Worm (Caenorhabditis elegans) whole organism, young adult: ENCODE measurements around the gene T28A8.6.
A peak's percentile ranks its signal among the peaks of the same experiment; 100 is the strongest.

Experiments
- B0261.1 ChIP-seq: sonication (generic microtip); optimal IDR thresholded peaks from 2 replicates; lab custom pipeline; 2016; ENCODE audit warnings: mild to moderate bottlenecking, missing genetic modification characterization, moderate library complexity, missing compliant biosample characterization
- B0336.3 ChIP-seq: fragments of 200-800 bp; sonication (Bioruptor generic); IDR thresholded peaks from 2 replicates; pipeline ENCODE4 v1.3.6; 2022; ENCODE audit warnings: missing genetic modification characterization, missing compliant biosample characterization
- D2030.7 ChIP-seq: fragments of 200-800 bp; sonication (Bioruptor generic); IDR thresholded peaks from 2 replicates; pipeline ENCODE4 v1.3.6; 2022; ENCODE audit warnings: missing genetic modification reagents, missing genetic modification characterization, missing compliant biosample characterization
- F23B12.7 ChIP-seq: sonication (generic microtip); optimal IDR thresholded peaks from 2 replicates; lab custom pipeline; 2017; ENCODE audit warnings: missing genetic modification characterization, mild to moderate bottlenecking, missing compliant biosample characterization, antibody characterized with exemption, moderate library complexity; ENCODE audit not compliant: insufficient read depth
- F37B4.10 ChIP-seq: fragments of 200-800 bp; sonication (Bioruptor generic); IDR thresholded peaks from 2 replicates; pipeline ENCODE4 v1.3.6; 2022; ENCODE audit warnings: missing genetic modification characterization, missing compliant biosample characterization
- F39B2.1 ChIP-seq: fragments of 200-800 bp; sonication (Bioruptor generic); IDR thresholded peaks from 2 replicates; pipeline ENCODE4 v1.3.6; 2022; ENCODE audit warnings: missing genetic modification reagents, missing genetic modification characterization, missing compliant biosample characterization
- F57A8.1 ChIP-seq: fragments of 200-800 bp; sonication (Bioruptor generic); optimal IDR thresholded peaks from 2 replicates; lab custom pipeline; 2018; ENCODE audit warnings: mild to moderate bottlenecking, missing genetic modification characterization, moderate library complexity, missing compliant biosample characterization
- F57C9.4 ChIP-seq: sonication (generic microtip); optimal IDR thresholded peaks from 2 replicates; lab custom pipeline; 2017; ENCODE audit warnings: mild to moderate bottlenecking, missing genetic modification characterization, missing compliant biosample characterization
- T07F8.4 ChIP-seq: sonication (generic microtip); optimal IDR thresholded peaks from 2 replicates; lab custom pipeline; 2016; ENCODE audit warnings: mild to moderate bottlenecking, missing genetic modification characterization, moderate library complexity, missing compliant biosample characterization
- Y56A3A.18 ChIP-seq: fragments of 200-800 bp; sonication (Bioruptor generic); IDR thresholded peaks from 2 replicates; pipeline ENCODE4 v1.3.6; 2022; ENCODE audit warnings: missing genetic modification reagents, missing genetic modification characterization, missing compliant biosample characterization
- Y67H2A.10 ChIP-seq: fragments of 200-800 bp; sonication (Bioruptor generic); conservative IDR thresholded peaks from 2 replicates; pipeline ENCODE4 v1.3.6; 2022; ENCODE audit warnings: missing genetic modification reagents, missing genetic modification characterization, missing compliant biosample characterization
- athp-1 ChIP-seq: sonication (generic microtip); optimal IDR thresholded peaks from 2 replicates; lab custom pipeline; 2017; ENCODE audit warnings: mild to moderate bottlenecking, missing genetic modification characterization, missing compliant biosample characterization
- bed-1 ChIP-seq: fragments of 200-800 bp; sonication (Bioruptor generic); IDR thresholded peaks from 2 replicates; pipeline ENCODE4 v1.3.6; 2022; ENCODE audit warnings: missing genetic modification reagents, missing genetic modification characterization, missing compliant biosample characterization
- bed-2 ChIP-seq: fragments of 200-800 bp; sonication (Bioruptor generic); IDR thresholded peaks from 2 replicates; pipeline ENCODE4 v1.3.6; 2022; ENCODE audit warnings: missing genetic modification reagents, missing genetic modification characterization, missing compliant biosample characterization
- cebp-1 ChIP-seq, 2 experiments: fragments of 200-800 bp in 1 of 2; sonication (Bioruptor generic) in 1 of 2; sonication (generic microtip) in 1 of 2; IDR thresholded peaks in 1 of 2; optimal IDR thresholded peaks in 1 of 2; 2 replicates each; pipeline versions ENCODE4 v1.3.6 to Lab custom; 2017 to 2022; ENCODE audit warnings: missing compliant biosample characterization in 2 of 2, missing genetic modification characterization in 2 of 2, mild to moderate bottlenecking in 1 of 2, missing genetic modification reagents in 1 of 2, moderate library complexity in 1 of 2
- chd-7 ChIP-seq: sonication (generic microtip); optimal IDR thresholded peaks from 2 replicates; lab custom pipeline; 2016; ENCODE audit warnings: mild to moderate bottlenecking, missing genetic modification characterization, moderate library complexity, missing compliant biosample characterization
- die-1 ChIP-seq: sonication (generic microtip); optimal IDR thresholded peaks from 2 replicates; lab custom pipeline; 2016; ENCODE audit warnings: missing genotype, mild to moderate bottlenecking, missing genetic modification characterization, missing compliant biosample characterization
- egl-44 ChIP-seq: fragments of 200-800 bp; sonication (Bioruptor generic); IDR thresholded peaks from 2 replicates; pipeline ENCODE4 v1.3.6; 2022; ENCODE audit warnings: missing genetic modification reagents, missing genetic modification characterization, missing compliant biosample characterization
- ets-4 ChIP-seq: fragments of 200-800 bp; sonication (Bioruptor generic); optimal IDR thresholded peaks from 2 replicates; lab custom pipeline; 2018; ENCODE audit warnings: mild to moderate bottlenecking, missing genetic modification characterization, missing compliant biosample characterization
- gei-17 ChIP-seq: fragments of 200-800 bp; sonication (Bioruptor generic); optimal IDR thresholded peaks from 2 replicates; lab custom pipeline; 2018; ENCODE audit warnings: mild to moderate bottlenecking, missing genetic modification characterization, missing compliant biosample characterization
- him-1 ChIP-seq: sonication (generic microtip); optimal IDR thresholded peaks from 2 replicates; lab custom pipeline; 2016; ENCODE audit warnings: missing genotype, missing genetic modification reagents, missing genetic modification characterization, missing compliant biosample characterization
- hlh-12 ChIP-seq: sonication (generic microtip); optimal IDR thresholded peaks from 2 replicates; lab custom pipeline; 2016; ENCODE audit warnings: missing genetic modification characterization, missing compliant biosample characterization
- hmg-1.2 ChIP-seq: fragments of 200-800 bp; sonication (Bioruptor generic); IDR thresholded peaks from 2 replicates; pipeline ENCODE4 v1.3.6; 2022; ENCODE audit warnings: missing genetic modification reagents, missing genetic modification characterization, missing compliant biosample characterization
- hmg-20 ChIP-seq: fragments of 200-800 bp; sonication (Bioruptor generic); IDR thresholded peaks from 2 replicates; pipeline ENCODE4 v1.3.6; 2022; ENCODE audit warnings: missing genetic modification reagents, missing genetic modification characterization, missing compliant biosample characterization
- hrde-1 ChIP-seq: sonication (generic microtip); optimal IDR thresholded peaks from 2 replicates; lab custom pipeline; 2016; ENCODE audit warnings: missing genetic modification characterization, mild to moderate bottlenecking, missing compliant biosample characterization, moderate library complexity, missing genotype, missing genetic modification reagents, borderline replicate concordance
- lin-26 ChIP-seq: fragments of 200-800 bp; sonication (Bioruptor generic); IDR thresholded peaks from 2 replicates; pipeline ENCODE4 v1.3.6; 2022; ENCODE audit warnings: missing genetic modification reagents, missing genetic modification characterization, missing compliant biosample characterization
- lin-54 ChIP-seq: fragments of 200-800 bp; sonication (Bioruptor generic); optimal IDR thresholded peaks from 2 replicates; lab custom pipeline; 2018; ENCODE audit warnings: mild to moderate bottlenecking, missing genetic modification characterization, missing compliant biosample characterization
- lsl-1 ChIP-seq: fragments of 200-800 bp; sonication (Bioruptor generic); optimal IDR thresholded peaks from 2 replicates; lab custom pipeline; 2018; ENCODE audit warnings: mild to moderate bottlenecking, missing genetic modification characterization, moderate library complexity, missing compliant biosample characterization
- lsy-27 ChIP-seq: sonication (generic microtip); optimal IDR thresholded peaks from 2 replicates; lab custom pipeline; 2017; ENCODE audit warnings: missing genetic modification characterization, mild to moderate bottlenecking, missing compliant biosample characterization, antibody characterized with exemption, missing genotype, borderline replicate concordance; ENCODE audit not compliant: insufficient read depth
- madf-10 ChIP-seq: sonication (generic microtip); optimal IDR thresholded peaks from 2 replicates; lab custom pipeline; 2016; ENCODE audit warnings: mild to moderate bottlenecking, missing genetic modification characterization, missing compliant biosample characterization
- madf-8 ChIP-seq: fragments of 200-800 bp; sonication (Bioruptor generic); conservative IDR thresholded peaks from 2 replicates; pipeline ENCODE4 v1.3.6; 2022; ENCODE audit warnings: missing genetic modification reagents, missing genetic modification characterization, missing compliant biosample characterization
- mes-4 ChIP-seq: sonication (generic microtip); optimal IDR thresholded peaks from 2 replicates; lab custom pipeline; 2016; ENCODE audit warnings: missing genotype, missing genetic modification characterization, missing compliant biosample characterization
- nfyb-1 ChIP-seq: fragments of 200-800 bp; sonication (Bioruptor generic); IDR thresholded peaks from 2 replicates; pipeline ENCODE4 v1.3.6; 2022; ENCODE audit warnings: missing genetic modification reagents, missing genetic modification characterization, missing compliant biosample characterization
- nhr-179 ChIP-seq: sonication (generic microtip); optimal IDR thresholded peaks from 2 replicates; lab custom pipeline; 2016; ENCODE audit warnings: mild to moderate bottlenecking, missing genetic modification characterization, missing compliant biosample characterization
- nhr-27 ChIP-seq: fragments of 200-800 bp; sonication (Bioruptor generic); optimal IDR thresholded peaks from 2 replicates; lab custom pipeline; 2018; ENCODE audit warnings: mild to moderate bottlenecking, missing genetic modification characterization, moderate library complexity, missing compliant biosample characterization
- nhr-80 ChIP-seq: sonication (generic microtip); optimal IDR thresholded peaks from 2 replicates; lab custom pipeline; 2016; ENCODE audit warnings: missing genetic modification characterization, missing compliant biosample characterization
- nhr-90 ChIP-seq: sonication (generic microtip); optimal IDR thresholded peaks from 2 replicates; lab custom pipeline; 2016; ENCODE audit warnings: missing genotype, mild to moderate bottlenecking, missing genetic modification characterization, missing compliant biosample characterization
- repo-1 ChIP-seq: sonication (generic microtip); optimal IDR thresholded peaks from 2 replicates; lab custom pipeline; 2017; ENCODE audit warnings: mild to moderate bottlenecking, missing genetic modification characterization, missing compliant biosample characterization
- snpc-3.4 ChIP-seq: sonication (generic microtip); optimal IDR thresholded peaks from 2 replicates; lab custom pipeline; 2017; ENCODE audit warnings: missing genetic modification characterization, mild to moderate bottlenecking, missing compliant biosample characterization, antibody characterized with exemption, moderate library complexity, missing genotype, missing genetic modification reagents
- xnd-1 ChIP-seq: sonication (generic microtip); optimal IDR thresholded peaks from 2 replicates; lab custom pipeline; 2016; ENCODE audit warnings: missing genotype, missing genetic modification reagents, missing genetic modification characterization, missing compliant biosample characterization
- zfh-2 ChIP-seq: fragments of 200-800 bp; sonication (Bioruptor generic); conservative IDR thresholded peaks from 2 replicates; pipeline ENCODE4 v1.3.6; 2022; ENCODE audit warnings: missing genetic modification reagents, missing genetic modification characterization, missing compliant biosample characterization
- zim-3 ChIP-seq: sonication (generic microtip); optimal IDR thresholded peaks from 2 replicates; lab custom pipeline; 2017; ENCODE audit warnings: mild to moderate bottlenecking, missing genetic modification characterization, moderate library complexity, missing compliant biosample characterization
- ztf-26 ChIP-seq: sonication (generic microtip); optimal IDR thresholded peaks from 2 replicates; lab custom pipeline; 2017; ENCODE audit warnings: missing genetic modification characterization, missing compliant biosample characterization
- ztf-28 ChIP-seq: fragments of 200-800 bp; sonication (Bioruptor generic); IDR thresholded peaks from 2 replicates; pipeline ENCODE4 v1.3.6; 2022; ENCODE audit warnings: missing genetic modification reagents, missing genetic modification characterization, missing compliant biosample characterization
- ztf-3 ChIP-seq: fragments of 200-800 bp; sonication (Bioruptor generic); optimal IDR thresholded peaks from 2 replicates; lab custom pipeline; 2018; ENCODE audit warnings: mild to moderate bottlenecking, missing genetic modification characterization, missing compliant biosample characterization

T28A8.6 gene

DNA sequence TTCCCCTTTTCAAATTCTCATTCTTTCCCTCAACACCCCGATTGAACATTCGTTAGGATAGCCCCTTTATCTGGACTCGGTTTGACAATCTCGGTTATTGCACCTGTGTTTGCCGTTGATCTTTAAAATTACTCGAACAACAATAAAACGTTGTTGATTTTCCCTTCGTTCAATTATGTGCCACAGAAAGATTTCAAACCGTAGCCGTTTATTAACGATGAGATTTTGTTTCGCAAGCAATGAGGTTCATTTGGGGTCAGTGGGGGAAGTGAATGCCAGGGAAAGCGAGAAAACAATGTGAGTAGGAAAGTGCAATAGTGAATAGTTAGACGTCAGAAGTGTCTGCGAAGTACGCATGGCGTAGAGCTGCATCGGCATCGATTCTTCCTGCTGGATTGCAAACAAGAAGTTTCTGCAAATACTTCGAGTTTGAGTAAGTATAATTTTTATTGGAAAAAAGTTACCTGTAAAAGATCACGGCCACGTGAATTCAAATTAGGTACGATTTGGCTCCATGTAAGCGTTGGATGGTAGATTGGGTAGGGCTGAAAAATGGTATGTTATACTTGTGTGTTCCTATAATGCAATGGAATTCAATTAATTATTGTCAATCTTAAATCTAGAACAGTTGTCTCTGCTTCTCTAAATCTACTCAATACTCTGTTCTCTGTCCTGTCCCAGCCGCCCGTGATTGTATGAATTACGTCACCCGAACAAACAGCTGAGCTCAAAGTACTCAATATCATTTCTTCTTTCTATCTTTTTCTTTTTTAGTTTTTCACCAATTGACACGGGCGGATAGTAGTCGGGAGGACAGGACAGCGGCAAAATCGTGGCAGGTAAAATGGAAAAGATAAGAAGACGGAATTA, 34.3 kb upstream of the T28A8.6 start, which contains the start of gene kel-3 (continued):
- TF ChIP-seq repo-1 (tag; lab: Kevin White, UChicago) (peak; percentile 98), gei-17 (GFP tag; lab: Kevin White, UChicago) (peak; percentile 10), snpc-3.4 (tag; lab: Kevin White, UChicago) (peak; percentile 63), egl-44 (GFP tag; lab: Robert Waterston, UW) (0 out of 2 replicates have a peak, but pooled peaks have one; percentile 36), die-1 (peak; percentile 78), athp-1 (tag; lab: Kevin White, UChicago) (peak; percentile 98), mes-4 (tag; lab: Kevin White, UChicago) (peak; percentile 54), ztf-3 (GFP tag; lab: Kevin White, UChicago) (peak; percentile 91), lin-26 (GFP tag; lab: Robert Waterston, UW) (peak; percentile 92), nhr-80 (tag; lab: Kevin White, UChicago) (peak; percentile 90), ztf-28 (GFP tag; lab: Robert Waterston, UW) (0 out of 2 replicates have a peak, but pooled peaks have one; percentile 47), zim-3 (tag; lab: Kevin White, UChicago) (peak; percentile 93), F57A8.1 (GFP tag; lab: Kevin White, UChicago) (peak; percentile 39), B0336.3 (peak; percentile 95), lin-54 (GFP tag; lab: Kevin White, UChicago) (peak; percentile 86), F23B12.7 (peak; percentile 73), hlh-12 (tag; lab: Kevin White, UChicago) (no peak), bed-1 (GFP tag; lab: Robert Waterston, UW) (peak; percentile 82; the same call in 1 of the 2 replicates), nhr-90 (tag; lab: Kevin White, UChicago) (peak; percentile 80), Y56A3A.18 (peak; percentile 94), lsy-27 (tag; lab: Kevin White, UChicago) (no peak), nfyb-1 (peak; percentile 94), zfh-2 (no peak), hmg-1.2 (GFP tag; lab: Robert Waterston, UW) (peak; percentile 56), nhr-27 (tag; lab: Kevin White, UChicago) (peak; percentile 76), xnd-1 (tag; lab: Kevin White, UChicago) (peak; percentile 33), F37B4.10 (0 out of 2 replicates have a peak, but pooled peaks have one; percentile 57), T07F8.4 (peak; percentile 75), ztf-26 (tag; lab: Kevin White, UChicago) (peak; percentile 77), D2030.7 (peak; percentile 91), F39B2.1 (peak; percentile 84), Y67H2A.10 (GFP tag; lab: Robert Waterston, UW) (no peak), hrde-1 (tag; lab: Kevin White, UChicago) (peak; percentile 98), him-1 (peak; percentile 54), madf-10 (tag; lab: Kevin White, UChicago) (peak; percentile 73), cebp-1 (GFP tag; IDR thresholded peaks at IDR 0.05; lab: Robert Waterston, UW) (no peak), cebp-1 (tag; optimal IDR thresholded peaks at IDR 0.05; lab: Kevin White, UChicago) (peak; percentile 78), F57C9.4 (tag; lab: Kevin White, UChicago) (peak; percentile 92), bed-2 (no peak), nhr-179 (tag; lab: Kevin White, UChicago) (peak; percentile 54), hmg-20 (peak; percentile 34; the same call in 1 of the 2 replicates), ets-4 (peak; percentile 96), lsl-1 (GFP tag; lab: Kevin White, UChicago) (peak; percentile 73), B0261.1 (tag; lab: Kevin White, UChicago) (peak; percentile 38), madf-8 (GFP tag; lab: Robert Waterston, UW) (peak; percentile 20; the same call in 1 of the 2 replicates), chd-7 (tag; lab: Kevin White, UChicago) (peak; percentile 96)
